Worm (Caenorhabditis elegans) whole organism, L2 larva: ENCODE results near the gene cyp-13A1.
"Not testable (repeated sequence)": the region's sequence is repeated elsewhere in the genome, so short reads cannot be mapped to it uniquely, and the experiment has no call there.

Source experiments
- F13H6.1 ChIP-seq: sonication (generic microtip); optimal IDR thresholded peaks from 2 replicates; lab custom pipeline; 2016; ENCODE audit warnings: missing genetic modification characterization, missing compliant biosample characterization
- Y55F3AM.14 ChIP-seq: fragments of 200-800 bp; sonication (Bioruptor generic); optimal IDR thresholded peaks from 2 replicates; lab custom pipeline; 2018; ENCODE audit warnings: mild to moderate bottlenecking, missing genetic modification characterization, missing compliant biosample characterization
- ama-1 ChIP-seq: fragments of 150-350 bp; optimal IDR thresholded peaks from 2 replicates; lab custom pipeline; 2018; ENCODE audit warnings: inconsistent platforms
- blmp-1 ChIP-seq: sonication (generic microtip); optimal IDR thresholded peaks from 2 replicates; lab custom pipeline; 2017; ENCODE audit warnings: missing genetic modification characterization, mild to moderate bottlenecking, missing compliant biosample characterization, antibody characterized with exemption, moderate library complexity; ENCODE audit not compliant: insufficient read depth
- ceh-82 ChIP-seq: fragments of 150-350 bp; optimal IDR thresholded peaks from 2 replicates; lab custom pipeline; 2014; ENCODE audit warnings: missing biosample characterization, missing genetic modification characterization
- dmd-4 ChIP-seq: sonication (generic microtip); optimal IDR thresholded peaks from 2 replicates; lab custom pipeline; 2017; ENCODE audit warnings: missing biosample characterization, missing genetic modification characterization
- egl-27 ChIP-seq: sonication (generic microtip); optimal IDR thresholded peaks from 3 replicates; lab custom pipeline; 2017; ENCODE audit warnings: missing biosample characterization, missing genetic modification reagents, missing genetic modification characterization
- elt-1 ChIP-seq: fragments of 150-350 bp; optimal IDR thresholded peaks from 2 replicates; lab custom pipeline; 2014; ENCODE audit warnings: missing biosample characterization, missing genetic modification characterization
- elt-3 ChIP-seq: sonication (generic microtip); optimal IDR thresholded peaks from 2 replicates; lab custom pipeline; 2017; ENCODE audit warnings: missing biosample characterization, missing genetic modification characterization
- fos-1 ChIP-seq: fragments of 150-350 bp; optimal IDR thresholded peaks from 2 replicates; lab custom pipeline; 2014; ENCODE audit warnings: missing biosample characterization, missing genetic modification characterization
- lin-11 ChIP-seq: fragments of 150-350 bp; sonication (generic microtip); optimal IDR thresholded peaks from 2 replicates; lab custom pipeline; 2014; ENCODE audit warnings: missing biosample characterization, missing genetic modification characterization, inconsistent platforms, mixed read lengths
- lsy-2 ChIP-seq, 2 experiments: fragments of 150-350 bp in 1 of 2; sonication (generic microtip) in 1 of 2; optimal IDR thresholded peaks; 2 replicates each; lab custom pipeline; 2014 to 2017; ENCODE audit warnings: missing biosample characterization in 2 of 2, missing genetic modification characterization in 2 of 2
- mdl-1 ChIP-seq, 2 experiments: fragments of 150-350 bp in 1 of 2; sonication (generic microtip) in 1 of 2; optimal IDR thresholded peaks; 2 replicates each; lab custom pipeline; 2017; ENCODE audit warnings: missing biosample characterization in 2 of 2, missing genetic modification characterization in 2 of 2
- nhr-10 ChIP-seq: sonication (generic microtip); optimal IDR thresholded peaks from 2 replicates; lab custom pipeline; 2017; ENCODE audit warnings: missing biosample characterization, missing genetic modification characterization
- nhr-11 ChIP-seq: fragments of 150-350 bp; optimal IDR thresholded peaks from 2 replicates; lab custom pipeline; 2014; ENCODE audit warnings: missing biosample characterization, missing genetic modification characterization
- nhr-129 ChIP-seq: fragments of 150-350 bp; optimal IDR thresholded peaks from 2 replicates; lab custom pipeline; 2014; ENCODE audit warnings: missing biosample characterization, missing genetic modification characterization
- nhr-21 ChIP-seq: fragments of 150-350 bp; optimal IDR thresholded peaks from 2 replicates; lab custom pipeline; 2014; ENCODE audit warnings: missing biosample characterization, missing genetic modification characterization
- peb-1 ChIP-seq: fragments of 150-350 bp; optimal IDR thresholded peaks from 2 replicates; lab custom pipeline; 2014; ENCODE audit warnings: missing biosample characterization, missing genetic modification characterization
- sem-4 ChIP-seq: fragments of 150-350 bp; optimal IDR thresholded peaks from 2 replicates; lab custom pipeline; 2014; ENCODE audit warnings: missing biosample characterization, missing genetic modification reagents, missing genetic modification characterization
- skn-1 ChIP-seq: sonication (generic microtip); optimal IDR thresholded peaks from 2 replicates; lab custom pipeline; 2017; ENCODE audit warnings: missing biosample characterization, missing genetic modification characterization
- snpc-4 ChIP-seq: fragments of 150-350 bp; optimal IDR thresholded peaks from 2 replicates; lab custom pipeline; 2014; ENCODE audit warnings: missing biosample characterization, missing genetic modification characterization
- unc-39 ChIP-seq: fragments of 150-350 bp; optimal IDR thresholded peaks from 2 replicates; lab custom pipeline; 2014; ENCODE audit warnings: missing biosample characterization, missing genetic modification characterization
- unc-55 ChIP-seq: fragments of 150-350 bp; sonication (generic microtip); optimal IDR thresholded peaks from 3 replicates; lab custom pipeline; 2014; ENCODE audit warnings: missing biosample characterization, missing genetic modification reagents, missing genetic modification characterization
- ztf-4 ChIP-seq: fragments of 150-350 bp; optimal IDR thresholded peaks from 2 replicates; lab custom pipeline; 2014; ENCODE audit warnings: missing biosample characterization, missing genetic modification characterization

The cyp-13A1 gene

DNA sequence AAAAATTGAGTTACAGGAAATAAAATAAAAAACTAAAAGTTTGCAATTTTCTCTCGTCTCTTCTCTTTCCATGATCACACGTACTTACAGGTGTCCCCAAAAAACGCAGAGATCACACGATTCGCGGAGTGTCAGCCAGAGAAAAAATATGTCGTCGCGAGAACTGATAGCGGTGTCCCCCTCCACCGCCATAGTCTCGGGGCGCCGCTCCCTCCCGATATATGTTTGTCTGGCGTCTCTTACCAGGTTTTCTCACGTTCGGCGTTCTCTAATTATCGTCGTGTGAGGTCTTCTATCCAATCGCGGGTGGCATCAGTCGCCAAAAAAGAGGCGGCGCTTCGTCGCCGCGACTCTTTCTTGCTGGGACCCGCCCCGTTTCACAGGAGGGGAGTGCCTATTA is 50.0 kb downstream of the cyp-13A1 start, which contains the start of gene mab-3:
TSS of gene mab-3 (plus strand) at position 328 of the 400 bp plus-strand sequence.
- not testable (repeated sequence) for TF ChIP-seq peb-1; mdl-1 (tag; optimal IDR thresholded peaks at IDR 0.05; lab: Kevin White, UChicago); nhr-11

DNA sequence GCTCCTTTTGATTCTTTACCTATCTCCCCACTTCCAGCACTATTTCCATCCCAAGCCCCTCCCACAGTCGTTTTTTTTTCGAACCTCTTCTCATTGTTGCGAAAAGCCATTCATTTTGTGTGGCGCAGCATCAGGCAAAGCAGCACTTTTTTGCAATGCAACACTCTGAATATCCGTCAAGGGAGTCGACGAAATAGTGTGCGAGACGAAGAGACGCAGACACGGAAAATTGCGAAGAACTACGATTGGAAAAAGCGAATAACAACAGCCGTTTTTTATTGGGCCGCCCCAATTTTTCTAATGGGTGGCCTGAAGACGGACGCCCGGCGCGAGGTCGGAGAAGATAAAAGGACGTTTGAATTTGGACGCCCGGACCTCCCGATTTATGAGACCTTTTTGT is 51.9 kb downstream of the cyp-13A1 start:
- no peak for TF ChIP-seq Y55F3AM.14
- no peak for TF ChIP-seq skn-1 (tag; lab: Kevin White, UChicago)
- no peak for TF ChIP-seq ceh-82
- no peak for TF ChIP-seq ama-1 (lab: Kevin White, UChicago)
- no peak for TF ChIP-seq lin-11 (tag; lab: Kevin White, UChicago)
- TF ChIP-seq lsy-2 (tag; optimal IDR thresholded peaks at IDR 0.05; lab: Kevin White, UChicago), result no peak
- TF ChIP-seq sem-4 (tag; lab: Kevin White, UChicago), result no peak
- TF ChIP-seq snpc-4 (tag; lab: Kevin White, UChicago), result no peak
- no peak for TF ChIP-seq dmd-4
- TF ChIP-seq elt-3 (tag; lab: Kevin White, UChicago), result no peak

DNA sequence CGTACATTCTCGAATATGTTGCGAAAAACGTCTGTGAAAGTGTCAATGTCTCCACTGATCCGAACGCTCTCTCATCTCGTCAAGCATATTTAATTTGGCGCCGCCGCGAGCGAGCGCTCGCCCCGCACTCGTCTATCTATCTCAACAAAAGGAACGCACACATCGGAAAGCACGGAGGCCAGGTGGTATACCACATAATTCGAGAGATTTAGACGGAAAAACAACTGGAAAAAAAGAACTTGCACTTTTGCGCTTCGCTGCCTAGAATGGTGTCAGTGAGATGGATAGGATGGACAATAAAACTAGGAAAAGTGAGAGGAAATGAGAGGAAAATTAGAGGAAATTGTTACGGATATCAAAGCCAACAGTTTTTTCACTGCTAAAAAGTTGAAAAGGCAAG is 52.6 kb downstream of the cyp-13A1 start:
- TF ChIP-seq elt-1 (tag; lab: Kevin White, UChicago) (no peak), blmp-1 (tag; lab: Kevin White, UChicago) (peak; percentile 31), nhr-21 (peak; percentile 34), sem-4 (tag; lab: Kevin White, UChicago) (no peak), unc-39 (no peak), nhr-129 (tag; lab: Kevin White, UChicago) (no peak), ama-1 (lab: Kevin White, UChicago) (no peak), F13H6.1 (peak; percentile 44), unc-55 (GFP tag; lab: Kevin White, UChicago) (no peak), elt-3 (tag; lab: Kevin White, UChicago) (no peak), egl-27 (tag; lab: Kevin White, UChicago) (peak; percentile 65), nhr-10 (tag; lab: Kevin White, UChicago) (no peak), dmd-4 (no peak), fos-1 (tag; lab: Kevin White, UChicago) (peak; percentile 2), lin-11 (tag; lab: Kevin White, UChicago) (no peak), ztf-4 (tag; lab: Kevin White, UChicago) (no peak)
